Fruit fly (Drosophila melanogaster) whole organism, prepupa: ENCODE results near the gene TSG101.

ENCODE experiments used
- Blimp-1 ChIP-seq: fragments of 200-800 bp; sonication (Bioruptor generic); optimal IDR thresholded peaks from 3 replicates; lab custom pipeline; 2017; ENCODE audit warnings: missing biosample characterization, missing genetic modification characterization, mild to moderate bottlenecking, moderate library complexity, missing genetic modification reagents
- CG11294 ChIP-seq: fragments of 200-800 bp; sonication (Bioruptor generic); IDR thresholded peaks from 2 replicates; pipeline ENCODE4 v1.3.6; 2022; ENCODE audit warnings: missing biosample characterization, missing genetic modification characterization
- CG11762 ChIP-seq: fragments of 200-800 bp; sonication (Bioruptor generic); optimal IDR thresholded peaks from 3 replicates; lab custom pipeline; 2016; ENCODE audit warnings: missing biosample characterization, missing genetic modification characterization; ENCODE audit not compliant: insufficient read depth
- CG15336 ChIP-seq: fragments of 200-800 bp; sonication (Bioruptor generic); IDR thresholded peaks from 2 replicates; pipeline ENCODE4 v1.3.6; 2022; ENCODE audit warnings: missing biosample characterization, missing genetic modification characterization
- CG1621 ChIP-seq: fragments of 200-800 bp; sonication (Bioruptor generic); optimal IDR thresholded peaks from 3 replicates; lab custom pipeline; 2018; ENCODE audit warnings: missing biosample characterization, mild to moderate bottlenecking, missing genetic modification characterization
- CG16779 ChIP-seq: fragments of 200-800 bp; sonication (Bioruptor generic); optimal IDR thresholded peaks from 3 replicates; lab custom pipeline; 2017; ENCODE audit warnings: missing biosample characterization, mild to moderate bottlenecking, missing genetic modification characterization
- CG3032 ChIP-seq: fragments of 200-800 bp; optimal IDR thresholded peaks from 2 replicates; lab custom pipeline; 2019; ENCODE audit warnings: missing biosample characterization, mild to moderate bottlenecking, missing genetic modification characterization, moderate library complexity
- CG31627 ChIP-seq: fragments of 200-800 bp; sonication (Bioruptor generic); optimal IDR thresholded peaks from 3 replicates; lab custom pipeline; 2016; ENCODE audit warnings: missing biosample characterization, missing genetic modification characterization
- CG32006 ChIP-seq: fragments of 200-800 bp; sonication (Bioruptor generic); optimal IDR thresholded peaks from 3 replicates; lab custom pipeline; 2017; ENCODE audit warnings: missing biosample characterization, mild to moderate bottlenecking, missing genetic modification characterization
- CG4318 ChIP-seq: fragments of 200-800 bp; sonication (Bioruptor generic); optimal IDR thresholded peaks from 3 replicates; lab custom pipeline; 2017; ENCODE audit warnings: missing biosample characterization, mild to moderate bottlenecking, missing genetic modification characterization
- CG6276 ChIP-seq: fragments of 200-800 bp; sonication (Bioruptor generic); optimal IDR thresholded peaks from 2 replicates; lab custom pipeline; 2017; ENCODE audit warnings: missing biosample characterization, mild to moderate bottlenecking, missing genetic modification characterization
- CG6792 ChIP-seq: fragments of 200-800 bp; sonication (Bioruptor generic); optimal IDR thresholded peaks from 3 replicates; lab custom pipeline; 2016; ENCODE audit warnings: missing biosample characterization, missing genetic modification characterization
- CG6854 ChIP-seq: fragments of 200-800 bp; sonication (Bioruptor generic); optimal IDR thresholded peaks from 2 replicates; lab custom pipeline; 2017; ENCODE audit warnings: missing biosample characterization, mild to moderate bottlenecking, missing genetic modification characterization
- CG7368 ChIP-seq: fragments of 200-800 bp; sonication (Bioruptor generic); optimal IDR thresholded peaks from 3 replicates; lab custom pipeline; 2016; ENCODE audit warnings: missing biosample characterization, missing genetic modification characterization
- CG8319 ChIP-seq: fragments of 200-800 bp; sonication (Bioruptor generic); optimal IDR thresholded peaks from 3 replicates; lab custom pipeline; 2016; ENCODE audit warnings: missing biosample characterization, missing genetic modification characterization
- CG8632 ChIP-seq: fragments of 200-800 bp; sonication (Bioruptor generic); optimal IDR thresholded peaks from 3 replicates; lab custom pipeline; 2016; ENCODE audit warnings: missing biosample characterization, missing genetic modification characterization
- CG9139 ChIP-seq: fragments of 200-800 bp; sonication (Bioruptor generic); optimal IDR thresholded peaks from 3 replicates; lab custom pipeline; 2017; ENCODE audit warnings: missing biosample characterization, mild to moderate bottlenecking, missing genetic modification characterization
- Eip78C ChIP-seq: fragments of 200-800 bp; sonication (Bioruptor generic); peaks from one replicate; lab custom pipeline; 2016; ENCODE audit warnings: missing biosample characterization, missing genetic modification characterization
- Eip93F ChIP-seq: fragments of 200-800 bp; sonication (Bioruptor generic); optimal IDR thresholded peaks from 2 replicates; lab custom pipeline; 2016; ENCODE audit warnings: missing biosample characterization, mild to moderate bottlenecking, missing genetic modification characterization
- Ets21C ChIP-seq: fragments of 200-800 bp; sonication (Bioruptor generic); optimal IDR thresholded peaks from 3 replicates; lab custom pipeline; 2016; ENCODE audit warnings: missing biosample characterization, missing genetic modification characterization
- Ets96B ChIP-seq: fragments of 200-800 bp; optimal IDR thresholded peaks from 2 replicates; lab custom pipeline; 2019; ENCODE audit warnings: missing biosample characterization, mild to moderate bottlenecking, missing genetic modification characterization, moderate library complexity
- Hr38 ChIP-seq: sonication (Bioruptor generic); optimal IDR thresholded peaks from 2 replicates; lab custom pipeline; 2016; ENCODE audit warnings: missing biosample characterization, missing genetic modification characterization
- Hr39 ChIP-seq: fragments of 200-800 bp; sonication (Bioruptor generic); optimal IDR thresholded peaks from 2 replicates; lab custom pipeline; 2016; ENCODE audit warnings: missing biosample characterization, missing genetic modification characterization
- Hr4 ChIP-seq: fragments of 200-800 bp; sonication (Bioruptor generic); optimal IDR thresholded peaks from 3 replicates; lab custom pipeline; 2016; ENCODE audit warnings: missing biosample characterization, missing genetic modification characterization
- Lpt ChIP-seq: fragments of 200-800 bp; sonication (Bioruptor generic); optimal IDR thresholded peaks from 3 replicates; lab custom pipeline; 2016; ENCODE audit warnings: missing biosample characterization, missing genetic modification characterization
- Met ChIP-seq: fragments of 200-800 bp; sonication (Bioruptor generic); optimal IDR thresholded peaks from 3 replicates; lab custom pipeline; 2016; ENCODE audit warnings: missing biosample characterization, missing genetic modification characterization
- OdsH ChIP-seq: fragments of 200-800 bp; sonication (Bioruptor generic); optimal IDR thresholded peaks from 3 replicates; lab custom pipeline; 2016; ENCODE audit warnings: missing biosample characterization, missing genetic modification characterization
- Smox ChIP-seq: fragments of 200-800 bp; sonication (Bioruptor generic); optimal IDR thresholded peaks from 3 replicates; lab custom pipeline; 2016; ENCODE audit warnings: missing biosample characterization, missing genetic modification characterization
- Sox14 ChIP-seq: fragments of 200-800 bp; sonication (Bioruptor generic); optimal IDR thresholded peaks from 3 replicates; lab custom pipeline; 2016; ENCODE audit warnings: missing biosample characterization, missing genetic modification characterization
- Sox15 ChIP-seq: fragments of 200-800 bp; sonication (Bioruptor generic); optimal IDR thresholded peaks from 3 replicates; lab custom pipeline; 2016; ENCODE audit warnings: missing biosample characterization, missing genetic modification characterization
- acj6 ChIP-seq: fragments of 200-800 bp; sonication (Bioruptor generic); optimal IDR thresholded peaks from 3 replicates; lab custom pipeline; 2016; ENCODE audit warnings: missing biosample characterization, missing genetic modification characterization
- cyc ChIP-seq: fragments of 200-800 bp; sonication (Bioruptor generic); optimal IDR thresholded peaks from 3 replicates; lab custom pipeline; 2016; ENCODE audit warnings: missing biosample characterization, missing genetic modification characterization
- dsx ChIP-seq: fragments of 200-800 bp; optimal IDR thresholded peaks from 3 replicates; lab custom pipeline; 2019; ENCODE audit warnings: missing biosample characterization, mild to moderate bottlenecking, missing genetic modification characterization, moderate library complexity; ENCODE audit not compliant: poor library complexity, severe bottlenecking
- eg ChIP-seq: fragments of 200-800 bp; sonication (Bioruptor generic); IDR thresholded peaks from 3 replicates; pipeline ENCODE4 v1.3.6; 2022; ENCODE audit warnings: missing biosample characterization, missing genetic modification characterization
- esn ChIP-seq: fragments of 200-800 bp; sonication (Bioruptor generic); optimal IDR thresholded peaks from 2 replicates; lab custom pipeline; 2016; ENCODE audit warnings: missing biosample characterization, mild to moderate bottlenecking, missing genetic modification characterization, moderate library complexity
- fd59A ChIP-seq: fragments of 200-800 bp; sonication (Bioruptor generic); optimal IDR thresholded peaks from 2 replicates; lab custom pipeline; 2017; ENCODE audit warnings: missing biosample characterization, mild to moderate bottlenecking, missing genetic modification characterization, missing genetic modification reagents
- fd85E ChIP-seq: fragments of 200-800 bp; sonication (Bioruptor generic); optimal IDR thresholded peaks from 3 replicates; lab custom pipeline; 2016; ENCODE audit warnings: missing biosample characterization, missing genetic modification characterization
- fkh ChIP-seq: fragments of 200-800 bp; sonication (Bioruptor generic); optimal IDR thresholded peaks from 3 replicates; lab custom pipeline; 2017; ENCODE audit warnings: missing biosample characterization, mild to moderate bottlenecking, missing genetic modification characterization, moderate library complexity
- lz ChIP-seq: fragments of 200-800 bp; sonication (Bioruptor generic); optimal IDR thresholded peaks from 3 replicates; lab custom pipeline; 2016; ENCODE audit warnings: missing biosample characterization, missing genetic modification characterization
- net ChIP-seq: fragments of 200-800 bp; sonication (Bioruptor generic); optimal IDR thresholded peaks from 3 replicates; lab custom pipeline; 2016; ENCODE audit warnings: missing biosample characterization, missing genetic modification characterization
- pdm3 ChIP-seq: fragments of 200-800 bp; sonication (Bioruptor generic); optimal IDR thresholded peaks from 3 replicates; lab custom pipeline; 2016; ENCODE audit warnings: missing biosample characterization, missing genetic modification characterization
- salr ChIP-seq, 2 experiments: fragments of 200-800 bp; sonication (Bioruptor generic); optimal IDR thresholded peaks; 3 replicates each; lab custom pipeline; 2016 to 2018; ENCODE audit warnings: missing biosample characterization in 2 of 2, missing genetic modification characterization in 2 of 2, mild to moderate bottlenecking in 1 of 2
- ss ChIP-seq, 2 experiments: fragments of 200-800 bp; sonication (Bioruptor generic); optimal IDR thresholded peaks; 2 replicates in 1 of 2; 3 replicates in 1 of 2; lab custom pipeline; 2017 to 2018; ENCODE audit warnings: mild to moderate bottlenecking in 2 of 2, missing biosample characterization in 2 of 2, missing genetic modification characterization in 2 of 2, moderate library complexity in 1 of 2
- svp ChIP-seq: fragments of 200-800 bp; sonication (Bioruptor generic); peaks from one replicate; lab custom pipeline; 2016; ENCODE audit warnings: missing biosample characterization, missing genetic modification characterization
- topi ChIP-seq: fragments of 200-800 bp; sonication (Bioruptor generic); optimal IDR thresholded peaks from 3 replicates; lab custom pipeline; 2016; ENCODE audit warnings: missing biosample characterization, missing genetic modification characterization
- vri ChIP-seq: fragments of 200-800 bp; sonication (Bioruptor generic); optimal IDR thresholded peaks from 3 replicates; lab custom pipeline; 2016; ENCODE audit warnings: missing biosample characterization, mild to moderate bottlenecking, missing genetic modification characterization

TSG101 gene

dm6 chr3L:16806823-16807325, 35.2 kb upstream of the TSG101 start (continued):
- TF ChIP-seq CG11294 (GFP tag; lab: Robert Waterston, UW) (peak; percentile 49), vri (GFP tag; lab: Kevin White, UChicago) (peak; percentile 8), pdm3 (GFP tag; lab: Kevin White, UChicago) (peak; percentile 66), topi (GFP tag; lab: Kevin White, UChicago) (peak; percentile 37), Eip78C (GFP tag; lab: Kevin White, UChicago) (peak; percentile 93), esn (GFP tag; lab: Kevin White, UChicago) (peak; percentile 80), CG16779 (tag; lab: Kevin White, UChicago) (peak; percentile 84), svp (no peak), Ets96B (peak; percentile 89), Eip93F (GFP tag; lab: Kevin White, UChicago) (no peak), CG3032 (tag; lab: Kevin White, UChicago) (peak; percentile 93), Lpt (GFP tag; lab: Kevin White, UChicago) (peak; percentile 70), CG6276 (GFP tag; lab: Kevin White, UChicago) (peak; percentile 83), CG8632 (GFP tag; lab: Kevin White, UChicago) (peak; percentile 85), CG11762 (GFP tag; lab: Kevin White, UChicago) (peak; percentile 59), CG8319 (GFP tag; lab: Kevin White, UChicago) (peak; percentile 65), fd85E (GFP tag; lab: Kevin White, UChicago) (no peak), dsx (GFP tag; lab: Kevin White, UChicago) (peak; percentile 82), CG4318 (GFP tag; lab: Kevin White, UChicago) (peak; percentile 76), Hr4 (peak; percentile 66), Ets21C (GFP tag; lab: Kevin White, UChicago) (peak; percentile 37), CG9139 (GFP tag; lab: Kevin White, UChicago) (peak; percentile 72), salr (GFP tag; optimal IDR thresholded peaks at IDR 0.05; lab: Kevin White, UChicago) (peak; percentile 25 to 92), OdsH (peak; percentile 84), fd59A (GFP tag; lab: Kevin White, UChicago) (peak; percentile 93), Sox15 (GFP tag; lab: Kevin White, UChicago) (peak; percentile 64), ss (GFP tag; optimal IDR thresholded peaks at IDR 0.05; lab: Kevin White, UChicago) (peak; percentile 84 to 91), Sox14 (GFP tag; lab: Kevin White, UChicago) (peak; percentile 37), Smox (GFP tag; lab: Kevin White, UChicago) (peak; percentile 59), CG6792 (GFP tag; lab: Kevin White, UChicago) (peak; percentile 73), Blimp-1 (GFP tag; lab: Kevin White, UChicago) (peak; percentile 32), CG15336 (GFP tag; lab: Robert Waterston, UW) (peak; percentile 80), Hr39 (GFP tag; lab: Kevin White, UChicago) (peak; percentile 54), CG31627 (GFP tag; lab: Kevin White, UChicago) (peak; percentile 57), CG32006 (peak; percentile 94)

dm6 chr3L:16807558-16807957, 34.5 kb upstream of the TSG101 start, which contains the start of gene CG9674:
Gene CG9674, minus strand, starts transcription at chr3L:16807731.
- TF ChIP-seq ss (GFP tag; optimal IDR thresholded peaks at IDR 0.05; lab: Kevin White, UChicago): peak; percentile 22 to 25
- TF ChIP-seq CG9139 (GFP tag; lab: Kevin White, UChicago): peak; percentile 14
- peak; percentile 20 for TF ChIP-seq Eip78C (GFP tag; lab: Kevin White, UChicago)
- no peak for TF ChIP-seq Hr4
- no peak for TF ChIP-seq Lpt (GFP tag; lab: Kevin White, UChicago)
- no peak for TF ChIP-seq Met (GFP tag; lab: Kevin White, UChicago)
- TF ChIP-seq net (GFP tag; lab: Kevin White, UChicago): no peak

dm6 chr3L:16808139-16808538, 34.0 kb upstream of the TSG101 start:
- TF ChIP-seq Sox14 (GFP tag; lab: Kevin White, UChicago) (peak; percentile 90), acj6 (GFP tag; lab: Kevin White, UChicago) (no peak), CG31627 (GFP tag; lab: Kevin White, UChicago) (peak; percentile 26), Hr38 (GFP tag; lab: Kevin White, UChicago) (no peak), fkh (GFP tag; lab: Kevin White, UChicago) (peak; percentile 4), eg (GFP tag; lab: Robert Waterston, UW) (0 out of 3 replicates have a peak, but pooled peaks have one; percentile 19), Blimp-1 (GFP tag; lab: Kevin White, UChicago) (no peak), Ets21C (GFP tag; lab: Kevin White, UChicago) (no peak), cyc (no peak), Hr4 (no peak), CG11762 (GFP tag; lab: Kevin White, UChicago) (no peak), lz (no peak), CG1621 (no peak), dsx (GFP tag; lab: Kevin White, UChicago) (no peak), CG7368 (no peak), CG6854 (GFP tag; lab: Kevin White, UChicago) (no peak)
